Worm (Caenorhabditis elegans): ENCODE results near the gene srx-66.

Gene srx-66

ce11 chrV:3945053-3945452 lies 25.7 kb downstream of the srx-66 start, which contains the start of gene cyp-35B3:
cyp-35B3 (plus strand) TSS chrV:3945353.
- no peak for TF ChIP-seq ces-1 (GFP tag; optimal IDR thresholded peaks at IDR 0.05)
- no peak for TF ChIP-seq unc-62 (GFP tag; optimal IDR thresholded peaks at IDR 0.05)
- TF ChIP-seq ham-2 (GFP tag; optimal IDR thresholded peaks at IDR 0.05) = no peak
- TF ChIP-seq M03D4.4 (tag; optimal IDR thresholded peaks at IDR 0.05) = no peak
- no peak for TF ChIP-seq nhr-12 (tag; optimal IDR thresholded peaks at IDR 0.05)
- TF ChIP-seq sem-2 (GFP tag; optimal IDR thresholded peaks at IDR 0.05) = no peak
- no peak for TF ChIP-seq ztf-11 (tag; optimal IDR thresholded peaks at IDR 0.05)
- TF ChIP-seq ceh-83 (GFP tag; optimal IDR thresholded peaks at IDR 0.05) = no peak
- no peak for TF ChIP-seq sptf-1 (tag; optimal IDR thresholded peaks at IDR 0.05)
- no peak for TF ChIP-seq nhr-28 (tag; optimal IDR thresholded peaks at IDR 0.05)
- TF ChIP-seq unc-39 (tag; optimal IDR thresholded peaks at IDR 0.05) = no peak
- no peak for TF ChIP-seq lsy-2 (tag; optimal IDR thresholded peaks at IDR 0.05)
- no peak for TF ChIP-seq tbx-8 (GFP tag; optimal IDR thresholded peaks at IDR 0.05)
- no peak for TF ChIP-seq hlh-1 (tag; optimal IDR thresholded peaks at IDR 0.05)
- TF ChIP-seq blmp-1 (tag; optimal IDR thresholded peaks at IDR 0.05) = no peak
- no peak for TF ChIP-seq pha-4 (tag; optimal IDR thresholded peaks at IDR 0.05)
- TF ChIP-seq elt-1 (tag; optimal IDR thresholded peaks at IDR 0.05; ENCODE audit: borderline replicate concordance, insufficient read depth) = no peak
- no peak for TF ChIP-seq ceh-39 (tag; optimal IDR thresholded peaks at IDR 0.05)
- no peak for TF ChIP-seq nhr-76 (tag; optimal IDR thresholded peaks at IDR 0.05)

- TF ChIP-seq mab-5 (tag; optimal IDR thresholded peaks at IDR 0.05) (no peak), bed-3 (GFP tag; optimal IDR thresholded peaks at IDR 0.05) (no peak), mep-1 (tag; optimal IDR thresholded peaks at IDR 0.05) (no peak)
Measured at ce11 chrV:3949723-3950122, 30.3 kb downstream of the srx-66 start, which contains the start of gene dach-1. dach-1 (plus strand) TSS chrV:3950023.

- TF ChIP-seq nhr-12 (tag; optimal IDR thresholded peaks at IDR 0.05) (no peak), ces-1 (GFP tag; optimal IDR thresholded peaks at IDR 0.05) (no peak), lin-13 (tag; optimal IDR thresholded peaks at IDR 0.05) (no peak), zip-8 (tag; optimal IDR thresholded peaks at IDR 0.05) (no peak), ceh-83 (GFP tag; optimal IDR thresholded peaks at IDR 0.05) (no peak), unc-39 (tag; optimal IDR thresholded peaks at IDR 0.05) (no peak), tbx-8 (GFP tag; optimal IDR thresholded peaks at IDR 0.05) (no peak), pha-4 (tag; optimal IDR thresholded peaks at IDR 0.05) (no peak), nhr-28 (tag; optimal IDR thresholded peaks at IDR 0.05) (no peak), nhr-76 (tag; optimal IDR thresholded peaks at IDR 0.05) (no peak), unc-120 (tag; optimal IDR thresholded peaks at IDR 0.05; ENCODE audit: poor library complexity, severe bottlenecking) (no peak), unc-62 (GFP tag; optimal IDR thresholded peaks at IDR 0.05) (no peak), flh-1 (GFP tag; optimal IDR thresholded peaks at IDR 0.05) (no peak), elt-1 (tag; optimal IDR thresholded peaks at IDR 0.05; ENCODE audit: borderline replicate concordance, insufficient read depth) (no peak), ztf-11 (tag; optimal IDR thresholded peaks at IDR 0.05) (no peak), sem-2 (GFP tag; optimal IDR thresholded peaks at IDR 0.05) (no peak), elt-3 (tag; optimal IDR thresholded peaks at IDR 0.05) (no peak), nhr-2 (tag; optimal IDR thresholded peaks at IDR 0.05) (no peak), bed-3 (GFP tag; optimal IDR thresholded peaks at IDR 0.05) (no peak), M03D4.4 (tag; optimal IDR thresholded peaks at IDR 0.05) (no peak)
Measured at ce11 chrV:3953739-3954138, 34.4 kb downstream of the srx-66 start, which contains the start of gene str-247. str-247 (plus strand) TSS chrV:3954039.

- no peak for TF ChIP-seq sptf-1 (tag; optimal IDR thresholded peaks at IDR 0.05)
- TF ChIP-seq lin-32 (GFP tag; optimal IDR thresholded peaks at IDR 0.05) = no peak
- no peak for TF ChIP-seq unc-62 (GFP tag; optimal IDR thresholded peaks at IDR 0.05)
- TF ChIP-seq blmp-1 (tag; optimal IDR thresholded peaks at IDR 0.05) = no peak
- TF ChIP-seq bed-3 (GFP tag; optimal IDR thresholded peaks at IDR 0.05) = no peak
- no peak for TF ChIP-seq cnd-1 (tag; optimal IDR thresholded peaks at IDR 0.05)
- TF ChIP-seq ces-1 (GFP tag; optimal IDR thresholded peaks at IDR 0.05) = no peak
- TF ChIP-seq nhr-28 (tag; optimal IDR thresholded peaks at IDR 0.05) = no peak
- TF ChIP-seq unc-120 (tag; optimal IDR thresholded peaks at IDR 0.05; ENCODE audit: poor library complexity, severe bottlenecking) = no peak
- no peak for TF ChIP-seq elt-1 (tag; optimal IDR thresholded peaks at IDR 0.05; ENCODE audit: borderline replicate concordance, insufficient read depth)
- no peak for TF ChIP-seq nhr-12 (tag; optimal IDR thresholded peaks at IDR 0.05)
- no peak for TF ChIP-seq mab-5 (tag; optimal IDR thresholded peaks at IDR 0.05)
- TF ChIP-seq ham-2 (GFP tag; optimal IDR thresholded peaks at IDR 0.05) = no peak
- no peak for TF ChIP-seq zip-8 (tag; optimal IDR thresholded peaks at IDR 0.05)
Measured at ce11 chrV:3957608-3958007, 38.2 kb downstream of the srx-66 start, which contains the start of gene cyp-34A5. cyp-34A5 (minus strand) TSS chrV:3957708.

- TF ChIP-seq nhr-2 (tag; optimal IDR thresholded peaks at IDR 0.05) (no peak), mab-5 (tag; optimal IDR thresholded peaks at IDR 0.05) (no peak), lsy-2 (tag; optimal IDR thresholded peaks at IDR 0.05) (no peak), mls-2 (tag; optimal IDR thresholded peaks at IDR 0.05) (no peak), snpc-4 (tag; optimal IDR thresholded peaks at IDR 0.05) (no peak), nhr-237 (tag; optimal IDR thresholded peaks at IDR 0.05) (no peak), ces-1 (GFP tag; optimal IDR thresholded peaks at IDR 0.05) (no peak), ham-2 (GFP tag; optimal IDR thresholded peaks at IDR 0.05) (no peak), nhr-76 (tag; optimal IDR thresholded peaks at IDR 0.05) (no peak), ceh-83 (GFP tag; optimal IDR thresholded peaks at IDR 0.05) (no peak), hlh-1 (tag; optimal IDR thresholded peaks at IDR 0.05) (no peak), ztf-11 (tag; optimal IDR thresholded peaks at IDR 0.05) (no peak), nhr-12 (tag; optimal IDR thresholded peaks at IDR 0.05) (no peak), flh-1 (GFP tag; optimal IDR thresholded peaks at IDR 0.05) (no peak), sptf-1 (tag; optimal IDR thresholded peaks at IDR 0.05) (no peak), sem-2 (GFP tag; optimal IDR thresholded peaks at IDR 0.05) (no peak), elt-1 (tag; optimal IDR thresholded peaks at IDR 0.05; ENCODE audit: borderline replicate concordance, insufficient read depth) (no peak), lin-32 (GFP tag; optimal IDR thresholded peaks at IDR 0.05) (no peak), nhr-28 (tag; optimal IDR thresholded peaks at IDR 0.05) (no peak)
Measured at ce11 chrV:3961235-3961634, 41.8 kb downstream of the srx-66 start, which contains the start of gene cyp-34A6. cyp-34A6 (minus strand) TSS chrV:3961335.

Data from whole organism, mixed stage, embryonic.